Worm (Caenorhabditis elegans) whole organism, L4 larva: ENCODE data around the gene Y102E9.6.

Experiments
- F49E8.2 ChIP-seq: sonication (generic microtip); optimal IDR thresholded peaks from 2 replicates; lab custom pipeline; 2016; ENCODE audit warnings: missing compliant biosample characterization, mild to moderate bottlenecking, missing genetic modification characterization, borderline replicate concordance
- aly-2 ChIP-seq: sonication (generic microtip); optimal IDR thresholded peaks from 2 replicates; lab custom pipeline; 2018; ENCODE audit warnings: missing biosample characterization, missing genetic modification characterization
- ces-1 ChIP-seq: fragments of 150-350 bp; sonication (generic microtip); optimal IDR thresholded peaks from 4 replicates; lab custom pipeline; 2014; ENCODE audit warnings: missing biosample characterization, missing genetic modification reagents, missing genetic modification characterization
- daf-19 ChIP-seq: fragments of 200-800 bp; sonication (Bioruptor generic); conservative IDR thresholded peaks from 2 replicates; pipeline ENCODE4 v1.3.6; 2022; ENCODE audit warnings: missing genetic modification characterization, missing compliant biosample characterization
- hmg-1.1 ChIP-seq: fragments of 200-800 bp; sonication (Bioruptor generic); IDR thresholded peaks from 2 replicates; pipeline ENCODE4 v1.3.6; 2022; ENCODE audit warnings: missing genetic modification reagents, missing genetic modification characterization, missing compliant biosample characterization
- lin-29 ChIP-seq: fragments of 200-800 bp; sonication (Bioruptor generic); IDR thresholded peaks from 2 replicates; pipeline ENCODE4 v1.3.6; 2022; ENCODE audit warnings: missing genetic modification reagents, missing genetic modification characterization, missing compliant biosample characterization
- nhr-28 ChIP-seq: fragments of 150-350 bp; optimal IDR thresholded peaks from 2 replicates; lab custom pipeline; 2014; ENCODE audit warnings: missing biosample characterization, missing genetic modification characterization
- pha-4 ChIP-seq, 2 experiments: fragments of 150-350 bp in 1 of 2; fragments of 200-800 bp in 1 of 2; sonication (Bioruptor generic) in 1 of 2; IDR thresholded peaks in 1 of 2; optimal IDR thresholded peaks in 1 of 2; 2 replicates each; pipeline versions ENCODE4 v1.3.6 to Lab custom; 2014 to 2022; ENCODE audit warnings: missing genetic modification characterization in 2 of 2, missing genetic modification reagents in 2 of 2, missing biosample characterization in 1 of 2, missing compliant biosample characterization in 1 of 2
- pqm-1 ChIP-seq: sonication (generic microtip); optimal IDR thresholded peaks from 2 replicates; lab custom pipeline; 2017; ENCODE audit warnings: missing biosample characterization, missing genetic modification characterization
- unc-39 ChIP-seq: sonication (generic microtip); optimal IDR thresholded peaks from 2 replicates; lab custom pipeline; 2017; ENCODE audit warnings: missing biosample characterization, missing genetic modification characterization

- TF ChIP-seq unc-39 (tag; lab: Kevin White, UChicago) = no peak
- TF ChIP-seq nhr-28 (tag; lab: Kevin White, UChicago) = no peak
- no peak for TF ChIP-seq aly-2 (tag; lab: Kevin White, UChicago)
- no peak for TF ChIP-seq F49E8.2 (tag; lab: Kevin White, UChicago)
- TF ChIP-seq hmg-1.1 = no peak
- no peak for TF ChIP-seq pqm-1
- TF ChIP-seq daf-19 (GFP tag; lab: Robert Waterston, UW) = no peak
- TF ChIP-seq pha-4 (GFP tag; IDR thresholded peaks at IDR 0.05; lab: Robert Waterston, UW) = no peak
- TF ChIP-seq pha-4 (tag; optimal IDR thresholded peaks at IDR 0.05; lab: Kevin White, UChicago) = no peak
- no peak for TF ChIP-seq ces-1 (GFP tag; lab: Kevin White, UChicago)
- TF ChIP-seq lin-29 (GFP tag; lab: Robert Waterston, UW) = no peak
Measured at ce11 chrIII:6731285-6731684, 5.2 kb downstream of the Y102E9.6 start.
